Fruit fly (Drosophila melanogaster) whole organism, embryonic: ENCODE data around the gene CtsF.

Experiments
- Abd-B ChIP-seq: fragments of 200-800 bp; sonication (Bioruptor generic); optimal IDR thresholded peaks from 2 replicates; lab custom pipeline; 2018; ENCODE audit warnings: missing biosample characterization, mild to moderate bottlenecking, missing genetic modification characterization, moderate library complexity
- CG10209 ChIP-seq: fragments of 200-800 bp; sonication (Bioruptor generic); optimal IDR thresholded peaks from 3 replicates; lab custom pipeline; 2017; ENCODE audit warnings: missing biosample characterization, mild to moderate bottlenecking, missing genetic modification characterization, missing genetic modification reagents
- CG10431 ChIP-seq: fragments of 200-800 bp; sonication (Bioruptor generic); optimal IDR thresholded peaks from 3 replicates; lab custom pipeline; 2018; ENCODE audit warnings: missing biosample characterization, mild to moderate bottlenecking, missing genetic modification characterization
- CG11456 ChIP-seq: fragments of 200-800 bp; sonication (Bioruptor generic); IDR thresholded peaks from 3 replicates; pipeline ENCODE4 v1.3.6; 2022; ENCODE audit warnings: missing biosample characterization, missing genetic modification characterization
- CG11723 ChIP-seq: fragments of 200-800 bp; sonication (Bioruptor generic); optimal IDR thresholded peaks from 2 replicates; lab custom pipeline; 2017; ENCODE audit warnings: missing biosample characterization, mild to moderate bottlenecking, missing genetic modification characterization
- CG12104 ChIP-seq: fragments of 200-800 bp; sonication (Bioruptor generic); optimal IDR thresholded peaks from 3 replicates; lab custom pipeline; 2016; ENCODE audit warnings: missing biosample characterization, missing genetic modification characterization
- CG13624 ChIP-seq: fragments of 200-800 bp; sonication (Bioruptor generic); optimal IDR thresholded peaks from 2 replicates; lab custom pipeline; 2016; ENCODE audit warnings: missing biosample characterization, missing genetic modification characterization
- CG14441 ChIP-seq: fragments of 200-800 bp; sonication (Bioruptor generic); IDR thresholded peaks from 2 replicates; pipeline ENCODE4 v1.3.6; 2022; ENCODE audit warnings: missing biosample characterization, missing genetic modification characterization
- CG14965 ChIP-seq: fragments of 200-800 bp; sonication (Bioruptor generic); optimal IDR thresholded peaks from 2 replicates; lab custom pipeline; 2016; ENCODE audit warnings: missing biosample characterization, missing genetic modification characterization, borderline replicate concordance
- CG1529 ChIP-seq: fragments of 200-800 bp; sonication (Bioruptor generic); optimal IDR thresholded peaks from 3 replicates; lab custom pipeline; 2018; ENCODE audit warnings: missing biosample characterization, missing genetic modification characterization
- CG15514 ChIP-seq: fragments of 200-800 bp; sonication (Bioruptor generic); optimal IDR thresholded peaks from 3 replicates; lab custom pipeline; 2017; ENCODE audit warnings: missing biosample characterization, missing genetic modification characterization, mild to moderate bottlenecking, moderate library complexity, missing genetic modification reagents
- CG18011 ChIP-seq: fragments of 200-800 bp; sonication (Bioruptor generic); optimal IDR thresholded peaks from 2 replicates; lab custom pipeline; 2017; ENCODE audit warnings: missing biosample characterization, missing genetic modification characterization, mild to moderate bottlenecking, moderate library complexity, missing genotype
- CG18262 ChIP-seq: fragments of 200-800 bp; optimal IDR thresholded peaks from 3 replicates; lab custom pipeline; 2019; ENCODE audit warnings: missing biosample characterization, mild to moderate bottlenecking, missing genetic modification characterization, moderate library complexity
- CG18619 ChIP-seq: fragments of 200-800 bp; sonication (Bioruptor generic); optimal IDR thresholded peaks from 3 replicates; lab custom pipeline; 2017; ENCODE audit warnings: missing biosample characterization, mild to moderate bottlenecking, missing genetic modification characterization
- CG2116 ChIP-seq: fragments of 200-800 bp; sonication (Bioruptor generic); optimal IDR thresholded peaks from 3 replicates; lab custom pipeline; 2018; ENCODE audit warnings: missing biosample characterization, mild to moderate bottlenecking, missing genetic modification characterization
- CG2199 ChIP-seq: fragments of 200-800 bp; sonication (Bioruptor generic); IDR thresholded peaks from 3 replicates; pipeline ENCODE4 v1.3.6; 2022; ENCODE audit warnings: missing biosample characterization, missing genetic modification characterization
- CG32767 ChIP-seq: fragments of 200-800 bp; sonication (Bioruptor generic); IDR thresholded peaks from 2 replicates; pipeline ENCODE4 v1.3.6; 2022; ENCODE audit warnings: missing biosample characterization, missing genetic modification characterization
- Ets65A ChIP-seq: fragments of 200-800 bp; sonication (Bioruptor generic); peaks from one replicate; lab custom pipeline; 2016; ENCODE audit warnings: missing biosample characterization, missing genetic modification characterization
- Fer1 ChIP-seq: fragments of 200-800 bp; sonication (Bioruptor generic); optimal IDR thresholded peaks from 2 replicates; lab custom pipeline; 2017; ENCODE audit warnings: missing biosample characterization, mild to moderate bottlenecking, missing genetic modification characterization
- Fer2 ChIP-seq: fragments of 200-800 bp; sonication (Bioruptor generic); optimal IDR thresholded peaks from 2 replicates; lab custom pipeline; 2018; ENCODE audit warnings: missing biosample characterization, mild to moderate bottlenecking, missing genetic modification characterization, moderate library complexity
- HHEX ChIP-seq: fragments of 200-800 bp; sonication (Bioruptor generic); optimal IDR thresholded peaks from 3 replicates; lab custom pipeline; 2017; ENCODE audit warnings: missing biosample characterization, mild to moderate bottlenecking, missing genetic modification characterization, missing genetic modification reagents
- HLH4C ChIP-seq: fragments of 200-800 bp; sonication (Bioruptor generic); IDR thresholded peaks from 3 replicates; pipeline ENCODE4 v1.3.6; 2022; ENCODE audit warnings: missing biosample characterization, missing genetic modification characterization; ENCODE audit not compliant: partially characterized antibody
- HLH54F ChIP-seq: fragments of 200-800 bp; sonication (Bioruptor generic); optimal IDR thresholded peaks from 3 replicates; lab custom pipeline; 2016; ENCODE audit warnings: missing biosample characterization, missing genetic modification characterization
- Hr51 ChIP-seq, 2 experiments: fragments of 200-800 bp; sonication (Bioruptor generic); optimal IDR thresholded peaks; 2 replicates in 1 of 2; 3 replicates in 1 of 2; lab custom pipeline; 2016 to 2018; ENCODE audit warnings: missing biosample characterization in 2 of 2, missing genetic modification characterization in 2 of 2, mild to moderate bottlenecking in 1 of 2, moderate library complexity in 1 of 2
- NfI ChIP-seq: fragments of 200-800 bp; sonication (Bioruptor generic); optimal IDR thresholded peaks from 3 replicates; lab custom pipeline; 2018; ENCODE audit warnings: missing biosample characterization, mild to moderate bottlenecking, missing genetic modification characterization, moderate library complexity
- Optix ChIP-seq: fragments of 200-800 bp; sonication (Bioruptor generic); IDR thresholded peaks from 3 replicates; pipeline ENCODE4 v1.3.6; 2022; ENCODE audit warnings: missing biosample characterization, missing genetic modification characterization
- Sox100B ChIP-seq: fragments of 200-800 bp; sonication (Bioruptor generic); optimal IDR thresholded peaks from 3 replicates; lab custom pipeline; 2018; ENCODE audit warnings: missing biosample characterization, mild to moderate bottlenecking, missing genetic modification characterization
- Tbp ChIP-seq: fragments of >200 bp; optimal IDR thresholded peaks from 2 replicates; lab custom pipeline; 2018; ENCODE audit warnings: missing biosample characterization, missing genetic modification characterization
- ab ChIP-seq: fragments of 200-800 bp; sonication (Bioruptor generic); optimal IDR thresholded peaks from 2 replicates; lab custom pipeline; 2016; ENCODE audit warnings: missing biosample characterization, missing genetic modification characterization
- ase ChIP-seq: fragments of 200-800 bp; sonication (Bioruptor generic); IDR thresholded peaks from 3 replicates; pipeline ENCODE4 v1.3.6; 2022; ENCODE audit warnings: missing biosample characterization, missing genetic modification characterization
- bbx ChIP-seq: fragments of 200-800 bp; sonication (Bioruptor generic); IDR thresholded peaks from 2 replicates; pipeline ENCODE4 v1.3.6; 2022; ENCODE audit warnings: missing biosample characterization, missing genetic modification characterization; ENCODE audit not compliant: partially characterized antibody
- bcd ChIP-seq: fragments of 200-800 bp; sonication (Bioruptor generic); optimal IDR thresholded peaks from 2 replicates; lab custom pipeline; 2017; ENCODE audit warnings: missing biosample characterization, mild to moderate bottlenecking, missing genetic modification characterization
- cad ChIP-seq: fragments of >200 bp; optimal IDR thresholded peaks from 2 replicates; lab custom pipeline; 2017; ENCODE audit warnings: missing biosample characterization, missing genetic modification characterization
- cg ChIP-seq: fragments of 200-800 bp; sonication (Bioruptor generic); optimal IDR thresholded peaks from 3 replicates; lab custom pipeline; 2019; ENCODE audit warnings: missing biosample characterization, mild to moderate bottlenecking, missing genetic modification characterization, moderate library complexity
- chif ChIP-seq, 2 experiments: fragments of 200-800 bp; sonication (Bioruptor generic); optimal IDR thresholded peaks; 3 replicates each; lab custom pipeline; 2016; ENCODE audit warnings: missing biosample characterization in 2 of 2, missing genetic modification characterization in 2 of 2
- chn ChIP-seq: fragments of 200-800 bp; sonication (Bioruptor generic); optimal IDR thresholded peaks from 2 replicates; lab custom pipeline; 2016; ENCODE audit warnings: missing biosample characterization, missing genetic modification characterization
- esg ChIP-seq: fragments of 200-800 bp; sonication (Bioruptor generic); conservative IDR thresholded peaks from 2 replicates; pipeline ENCODE4 v1.3.6; 2022; ENCODE audit warnings: missing biosample characterization, missing genetic modification characterization
- exex ChIP-seq: fragments of 200-800 bp; sonication (Bioruptor generic); optimal IDR thresholded peaks from 4 replicates; lab custom pipeline; 2018; ENCODE audit warnings: missing biosample characterization, mild to moderate bottlenecking, missing genetic modification characterization, moderate library complexity
- gce ChIP-seq: fragments of 200-800 bp; sonication (Bioruptor generic); IDR thresholded peaks from 3 replicates; pipeline ENCODE4 v1.3.6; 2022; ENCODE audit warnings: missing biosample characterization, missing genetic modification characterization
- hbn ChIP-seq: fragments of 200-800 bp; sonication (Bioruptor generic); IDR thresholded peaks from 2 replicates; pipeline ENCODE4 v1.3.6; 2022; ENCODE audit warnings: missing biosample characterization, missing genetic modification characterization; ENCODE audit not compliant: partially characterized antibody
- jumu ChIP-seq: fragments of 200-800 bp; sonication (Bioruptor generic); optimal IDR thresholded peaks from 3 replicates; lab custom pipeline; 2016; ENCODE audit warnings: missing biosample characterization, missing genetic modification characterization
- luna ChIP-seq: fragments of 200-800 bp; sonication (Bioruptor generic); optimal IDR thresholded peaks from 2 replicates; lab custom pipeline; 2016; ENCODE audit warnings: missing biosample characterization, missing genetic modification characterization
- mam ChIP-seq: fragments of 200-800 bp; sonication (Bioruptor generic); optimal IDR thresholded peaks from 3 replicates; lab custom pipeline; 2016; ENCODE audit warnings: missing biosample characterization, missing genetic modification characterization
- odd ChIP-seq: fragments of 200-800 bp; sonication (Bioruptor generic); optimal IDR thresholded peaks from 2 replicates; lab custom pipeline; 2017; ENCODE audit warnings: missing biosample characterization, mild to moderate bottlenecking, missing genetic modification characterization
- peb ChIP-seq: fragments of 200-800 bp; sonication (Bioruptor generic); IDR thresholded peaks from 2 replicates; pipeline ENCODE4 v1.3.6; 2022; ENCODE audit warnings: missing biosample characterization, missing genetic modification characterization
- salm ChIP-seq: fragments of 200-800 bp; sonication (Bioruptor generic); optimal IDR thresholded peaks from 2 replicates; lab custom pipeline; 2018; ENCODE audit warnings: missing biosample characterization, mild to moderate bottlenecking, missing genetic modification characterization
- sob ChIP-seq: fragments of 200-800 bp; sonication (Bioruptor generic); IDR thresholded peaks from 2 replicates; pipeline ENCODE4 v1.3.6; 2022; ENCODE audit warnings: missing biosample characterization, missing genetic modification characterization
- sr ChIP-seq: fragments of 200-800 bp; sonication (Bioruptor generic); IDR thresholded peaks from 3 replicates; pipeline ENCODE4 v1.3.6; 2022; ENCODE audit warnings: missing biosample characterization, missing genetic modification characterization
- sug ChIP-seq: fragments of 200-800 bp; optimal IDR thresholded peaks from 2 replicates; lab custom pipeline; 2019; ENCODE audit warnings: missing biosample characterization, mild to moderate bottlenecking, missing genetic modification characterization, moderate library complexity
- tin ChIP-seq: fragments of 200-800 bp; sonication (Bioruptor generic); optimal IDR thresholded peaks from 3 replicates; lab custom pipeline; 2016; ENCODE audit warnings: missing biosample characterization, missing genetic modification characterization
- zfh1 ChIP-seq: fragments of 200-800 bp; sonication (Bioruptor generic); IDR thresholded peaks from 3 replicates; pipeline ENCODE4 v1.3.6; 2022; ENCODE audit warnings: missing biosample characterization, missing genetic modification characterization

The CtsF gene

dm6 chr3R:5300620-5301019 is 49.1 kb upstream of the CtsF start (continued):
- TF ChIP-seq odd (GFP tag; lab: Kevin White, UChicago): peak; percentile 34
- TF ChIP-seq CG10431 (GFP tag; lab: Kevin White, UChicago): peak; percentile 1
- TF ChIP-seq ase (GFP tag; lab: Robert Waterston, UW): no peak
- no peak for TF ChIP-seq HLH54F
- TF ChIP-seq CG14965 (GFP tag; lab: Kevin White, UChicago): peak; percentile 95
- no peak for TF ChIP-seq salm (tag; lab: Kevin White, UChicago)
- TF ChIP-seq chif (GFP tag; optimal IDR thresholded peaks at IDR 0.05; lab: Kevin White, UChicago): peak in 1 of 2 experiments; percentile 6
- TF ChIP-seq CG2199: peak; percentile 35; the same call in 1 of the 3 replicates
- TF ChIP-seq exex (tag; lab: Kevin White, UChicago): no peak
- no peak for TF ChIP-seq HLH4C (GFP tag; lab: Robert Waterston, UW)
- peak; percentile 28 for TF ChIP-seq CG15514 (GFP tag; lab: Kevin White, UChicago)
- TF ChIP-seq gce (GFP tag; lab: Robert Waterston, UW): 0 out of 3 replicates have a peak, but pooled peaks have one; percentile 36
- TF ChIP-seq CG18619: no peak
- TF ChIP-seq hbn (GFP tag; lab: Robert Waterston, UW): no peak
- TF ChIP-seq mam: no peak
- TF ChIP-seq Fer2 (tag; lab: Kevin White, UChicago): no peak
- peak; percentile 14 for TF ChIP-seq CG13624
- TF ChIP-seq Tbp (GFP tag; lab: Kevin White, UChicago): no peak
- TF ChIP-seq cg (GFP tag; lab: Kevin White, UChicago): no peak
- no peak for TF ChIP-seq CG12104 (GFP tag; lab: Kevin White, UChicago)
- TF ChIP-seq ab (GFP tag; lab: Kevin White, UChicago): no peak
- TF ChIP-seq sug (tag; lab: Kevin White, UChicago): no peak
- peak in 1 of 2 experiments; percentile 24 for TF ChIP-seq Hr51 (GFP tag; optimal IDR thresholded peaks at IDR 0.05; lab: Kevin White, UChicago)
- no peak for TF ChIP-seq CG2116
- no peak for TF ChIP-seq peb (GFP tag; lab: Robert Waterston, UW)
- peak; percentile 61; the same call in 1 of the 3 replicates for TF ChIP-seq zfh1 (GFP tag; lab: Robert Waterston, UW)
- peak; percentile 6 for TF ChIP-seq jumu (GFP tag; lab: Kevin White, UChicago)
- TF ChIP-seq HHEX: peak; percentile 48
- TF ChIP-seq sr (GFP tag; lab: Robert Waterston, UW): 0 out of 3 replicates have a peak, but pooled peaks have one; percentile 16
- TF ChIP-seq CG11456 (GFP tag; lab: Robert Waterston, UW): peak; percentile 73
- TF ChIP-seq CG1529 (GFP tag; lab: Kevin White, UChicago): no peak
- TF ChIP-seq CG18011 (GFP tag; lab: Kevin White, UChicago): no peak
- no peak for TF ChIP-seq CG32767
- TF ChIP-seq Fer1: peak; percentile 68
- TF ChIP-seq CG14441 (GFP tag; lab: Robert Waterston, UW): peak; percentile 62
- TF ChIP-seq CG11723 (GFP tag; lab: Kevin White, UChicago): no peak
- TF ChIP-seq Optix (GFP tag; lab: Robert Waterston, UW): 0 out of 3 replicates have a peak, but pooled peaks have one; percentile 39
- TF ChIP-seq CG18262 (tag; lab: Kevin White, UChicago): peak; percentile 1
- peak; percentile 43 for TF ChIP-seq Ets65A (GFP tag; lab: Kevin White, UChicago)
- no peak for TF ChIP-seq CG10209 (GFP tag; lab: Kevin White, UChicago)
- 0 out of 2 replicates have a peak, but pooled peaks have one; percentile 54 for TF ChIP-seq sob
- peak; percentile 51 for TF ChIP-seq tin (GFP tag; lab: Kevin White, UChicago)
- no peak for TF ChIP-seq cad (GFP tag; lab: Kevin White, UChicago)
- peak; percentile 49 for TF ChIP-seq NfI (GFP tag; lab: Kevin White, UChicago)
- 0 out of 2 replicates have a peak, but pooled peaks have one; percentile 10 for TF ChIP-seq esg (GFP tag; lab: Robert Waterston, UW)
- peak; percentile 21 for TF ChIP-seq chn (GFP tag; lab: Kevin White, UChicago)
- no peak for TF ChIP-seq luna
- TF ChIP-seq Sox100B (GFP tag; lab: Kevin White, UChicago): no peak
- TF ChIP-seq Abd-B (GFP tag; lab: Kevin White, UChicago): no peak
- TF ChIP-seq bbx: no peak
- TF ChIP-seq bcd (GFP tag; lab: Kevin White, UChicago): peak; percentile 18
